Worm (Caenorhabditis elegans): ENCODE results near the gene C05D12.2.

- TF ChIP-seq ets-7 (tag; optimal IDR thresholded peaks at IDR 0.05) (no peak), ceh-36 (tag; optimal IDR thresholded peaks at IDR 0.05) (no peak), ama-1 (optimal IDR thresholded peaks at IDR 0.05) (no peak), B0310.2 (tag; optimal IDR thresholded peaks at IDR 0.05) (no peak), hmg-4 (GFP tag; optimal IDR thresholded peaks at IDR 0.05) (no peak), pes-1 (GFP tag; IDR thresholded peaks at IDR 0.05) (no peak), scrt-1 (GFP tag; IDR thresholded peaks at IDR 0.05) (no peak), ceh-13 (GFP tag; optimal IDR thresholded peaks at IDR 0.05) (no peak), tbx-37 (GFP tag; conservative IDR thresholded peaks at IDR 0.05) (no peak), aly-1 (tag; optimal IDR thresholded peaks at IDR 0.05) (no peak), hnd-1 (tag; optimal IDR thresholded peaks at IDR 0.05) (no peak), hmbx-1 (tag; optimal IDR thresholded peaks at IDR 0.05) (no peak), F13C5.2 (tag; optimal IDR thresholded peaks at IDR 0.05) (no peak), flt-1 (GFP tag; IDR thresholded peaks at IDR 0.05) (no peak)
These were observed 9.2 kb downstream of the C05D12.2 start for ce11 chrII:11427322-11427721.

All from whole organism, early embryonic.